Worm (Caenorhabditis elegans): ENCODE measurements around the gene C35D10.1.

C35D10.1 gene

DNA sequence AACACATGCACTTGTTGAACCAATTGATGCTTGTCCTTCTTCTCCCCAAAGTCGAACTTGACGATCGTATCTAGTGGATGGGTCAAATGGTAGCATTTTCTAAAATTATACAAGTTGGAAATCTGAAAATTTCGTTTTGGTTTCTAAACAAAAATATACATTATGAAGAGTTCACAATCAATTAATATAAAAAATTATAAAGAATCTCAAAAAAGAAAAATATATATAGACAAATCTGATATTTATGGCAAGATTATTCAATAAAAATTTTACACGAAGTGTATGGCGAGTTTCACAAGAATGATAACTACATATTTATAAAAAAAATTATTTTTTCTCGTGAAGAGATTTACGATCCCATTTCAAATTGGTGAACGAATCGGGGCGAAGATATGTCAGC, 40.7 kb downstream of the C35D10.1 start, which contains the start of gene ula-1:
Gene ula-1 (minus strand): TSS at position 101 of the 400 bp plus-strand sequence.
- TF ChIP-seq egl-13 (tag; optimal IDR thresholded peaks at IDR 0.05): no peak
- TF ChIP-seq elt-2 (tag; optimal IDR thresholded peaks at IDR 0.05): no peak
- TF ChIP-seq lir-3 (tag; optimal IDR thresholded peaks at IDR 0.05; ENCODE audit: poor library complexity): no peak
- TF ChIP-seq elt-3 (tag; optimal IDR thresholded peaks at IDR 0.05): no peak
- no peak for TF ChIP-seq lin-35 (GFP tag; optimal IDR thresholded peaks at IDR 0.05)
- TF ChIP-seq C16A3.4 (tag; optimal IDR thresholded peaks at IDR 0.05): no peak
- TF ChIP-seq hlh-17 (GFP tag; optimal IDR thresholded peaks at IDR 0.05; ENCODE audit: borderline replicate concordance): no peak
- no peak for TF ChIP-seq zag-1 (tag; optimal IDR thresholded peaks at IDR 0.05)
- no peak for TF ChIP-seq xbp-1 (tag; optimal IDR thresholded peaks at IDR 0.05)
- TF ChIP-seq rnt-1 (tag; optimal IDR thresholded peaks at IDR 0.05): no peak
- TF ChIP-seq fkh-4 (tag; optimal IDR thresholded peaks at IDR 0.05; ENCODE audit: borderline replicate concordance): no peak
- no peak for TF ChIP-seq mef-2 (tag; optimal IDR thresholded peaks at IDR 0.05)
- no peak for TF ChIP-seq nhr-85 (tag)
- no peak for TF ChIP-seq F16B12.6 (tag; optimal IDR thresholded peaks at IDR 0.05)

DNA sequence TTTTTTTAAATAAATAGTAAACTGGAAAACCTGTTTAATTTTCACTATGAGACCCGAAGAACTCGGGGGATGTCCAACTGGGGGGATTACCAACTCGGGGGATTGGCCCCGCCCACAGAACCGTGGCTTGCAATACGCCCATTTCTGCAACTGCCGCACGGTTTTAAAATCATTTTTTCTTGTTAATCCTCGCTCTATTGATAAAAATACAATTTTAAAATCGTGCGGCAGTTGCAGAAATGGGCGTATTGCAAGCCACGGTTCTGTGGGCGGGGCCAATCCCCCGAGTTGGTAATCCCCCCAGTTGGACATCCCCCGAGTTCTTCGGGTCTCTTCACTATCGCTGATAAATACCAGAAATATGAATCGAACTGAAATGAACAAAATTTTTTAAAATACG, 42.5 kb downstream of the C35D10.1 start, which contains the start of gene mmab-1:
Gene mmab-1 (minus strand): TSS at position 95 of the 400 bp plus-strand sequence.
- TF ChIP-seq swsn-7 (tag; optimal IDR thresholded peaks at IDR 0.05) (peak; percentile 19), snu-23 (GFP tag; optimal IDR thresholded peaks at IDR 0.05) (peak; percentile 36), ceh-88 (GFP tag; IDR thresholded peaks at IDR 0.05) (peak; percentile 8; the same call in 1 of the 2 replicates), grh-1 (GFP tag; IDR thresholded peaks at IDR 0.05) (peak; percentile 51), nhr-19 (GFP tag; conservative IDR thresholded peaks at IDR 0.05) (peak; percentile 66), lsy-2 (tag; optimal IDR thresholded peaks at IDR 0.05) (peak in 1 of 2 experiments; percentile 18), fkh-8 (tag; optimal IDR thresholded peaks at IDR 0.05) (peak; percentile 36), tbx-2 (tag; optimal IDR thresholded peaks at IDR 0.05) (peak; percentile 4), nhr-90 (tag; optimal IDR thresholded peaks at IDR 0.05; ENCODE audit: poor library complexity) (peak; percentile 60), nhr-20 (tag; optimal IDR thresholded peaks at IDR 0.05) (peak; percentile 18), nhr-71 (tag; optimal IDR thresholded peaks at IDR 0.05) (peak; percentile 59), dpl-1 (GFP tag; optimal IDR thresholded peaks at IDR 0.05) (peak in 1 of 3 experiments; percentile 11), dsc-1 (tag; optimal IDR thresholded peaks at IDR 0.05) (peak; percentile 15), lin-35 (GFP tag; optimal IDR thresholded peaks at IDR 0.05) (peak in 1 of 2 experiments; percentile 8), efl-1 (optimal IDR thresholded peaks at IDR 0.05) (peak; percentile 15 to 30), efl-1 (GFP tag; optimal IDR thresholded peaks at IDR 0.05 in 1 of 2) (peak in 1 of 2 experiments; percentile 91), nhr-47 (tag; optimal IDR thresholded peaks at IDR 0.05) (peak; percentile 57)

DNA sequence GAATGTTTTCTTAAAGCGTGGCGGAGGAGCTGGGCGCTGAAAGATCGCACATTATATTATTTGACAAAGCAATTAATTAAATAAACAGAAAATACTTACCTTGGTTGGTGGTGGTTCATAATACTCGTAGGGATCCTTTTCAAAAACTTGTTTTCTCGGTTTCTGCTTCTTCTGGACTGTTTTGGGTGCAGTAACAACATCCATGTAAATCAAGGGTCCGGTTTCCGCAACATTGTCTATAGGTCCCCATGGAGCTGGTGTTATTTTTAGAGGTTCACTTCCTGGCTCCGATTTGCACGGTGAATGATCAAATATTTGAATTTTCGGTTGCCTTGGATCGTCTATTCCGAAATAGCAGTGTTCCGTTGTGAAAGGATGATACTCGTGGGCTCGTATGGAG, 44.6 kb downstream of the C35D10.1 start:
- TF ChIP-seq unc-130 (tag; optimal IDR thresholded peaks at IDR 0.05): no peak
- no peak for TF ChIP-seq efl-1 (optimal IDR thresholded peaks at IDR 0.05)
- no peak for TF ChIP-seq efl-1 (GFP tag; optimal IDR thresholded peaks at IDR 0.05 in 1 of 2)
- TF ChIP-seq nhr-28 (tag; optimal IDR thresholded peaks at IDR 0.05): no peak
- TF ChIP-seq unc-86 (tag; optimal IDR thresholded peaks at IDR 0.05): no peak
- no peak for TF ChIP-seq nhr-76 (tag; optimal IDR thresholded peaks at IDR 0.05)
- no peak for TF ChIP-seq rnt-1 (tag; optimal IDR thresholded peaks at IDR 0.05)
- TF ChIP-seq fkh-4 (tag; optimal IDR thresholded peaks at IDR 0.05; ENCODE audit: borderline replicate concordance): no peak
- no peak for TF ChIP-seq nhr-20 (tag; optimal IDR thresholded peaks at IDR 0.05)
- no peak for TF ChIP-seq ceh-82 (tag; optimal IDR thresholded peaks at IDR 0.05)
- no peak for TF ChIP-seq fos-1 (tag; optimal IDR thresholded peaks at IDR 0.05)
- TF ChIP-seq zag-1 (tag; optimal IDR thresholded peaks at IDR 0.05): no peak
- no peak for TF ChIP-seq skn-1 (tag; optimal IDR thresholded peaks at IDR 0.05)
- no peak for TF ChIP-seq sox-4 (tag; optimal IDR thresholded peaks at IDR 0.05)
